Worm (Caenorhabditis elegans): ENCODE measurements around the gene K05F1.8.
"Not testable (repeated sequence)": the region's sequence is repeated elsewhere in the genome, so short reads cannot be mapped to it uniquely, and the experiment has no call there.

Gene K05F1.8

ce11 chrII:5774120-5774519, 25.3 kb downstream of the K05F1.8 start, which contains the start of the genes dmd-5 and F10C1.1:
Gene dmd-5 (minus strand): TSS chrII:5774220.
Gene F10C1.1 (plus strand): TSS chrII:5774229.
- TF ChIP-seq ama-1 (optimal IDR thresholded peaks at IDR 0.05), result no peak
- TF ChIP-seq flt-1 (GFP tag; IDR thresholded peaks at IDR 0.05), result no peak
- TF ChIP-seq tbx-11 (GFP tag; IDR thresholded peaks at IDR 0.05), result no peak
- TF ChIP-seq scrt-1 (GFP tag; IDR thresholded peaks at IDR 0.05), result no peak
- no peak for TF ChIP-seq hnd-1 (tag; optimal IDR thresholded peaks at IDR 0.05)
- TF ChIP-seq ets-7 (tag; optimal IDR thresholded peaks at IDR 0.05), result no peak
- TF ChIP-seq F13C5.2 (tag; optimal IDR thresholded peaks at IDR 0.05), result no peak
- no peak for TF ChIP-seq pes-1 (GFP tag; IDR thresholded peaks at IDR 0.05)
- TF ChIP-seq B0310.2 (tag; optimal IDR thresholded peaks at IDR 0.05), result no peak
- TF ChIP-seq ceh-13 (GFP tag; optimal IDR thresholded peaks at IDR 0.05), result no peak
- no peak for TF ChIP-seq hmg-4 (GFP tag; optimal IDR thresholded peaks at IDR 0.05)
- no peak for TF ChIP-seq tbx-37 (GFP tag; conservative IDR thresholded peaks at IDR 0.05)
- no peak for TF ChIP-seq ceh-36 (tag; optimal IDR thresholded peaks at IDR 0.05)
- TF ChIP-seq hmbx-1 (tag; optimal IDR thresholded peaks at IDR 0.05), result no peak
- TF ChIP-seq tra-4 (tag; optimal IDR thresholded peaks at IDR 0.05), result no peak
- TF ChIP-seq aly-1 (tag; optimal IDR thresholded peaks at IDR 0.05), result no peak
- TF ChIP-seq sea-1 (GFP tag; conservative IDR thresholded peaks at IDR 0.05), result no peak

- peak; percentile 59 for TF ChIP-seq hnd-1 (tag; optimal IDR thresholded peaks at IDR 0.05)
- no peak for TF ChIP-seq tra-4 (tag; optimal IDR thresholded peaks at IDR 0.05)
- peak; percentile 75 for TF ChIP-seq scrt-1 (GFP tag; IDR thresholded peaks at IDR 0.05)
- TF ChIP-seq hmg-4 (GFP tag; optimal IDR thresholded peaks at IDR 0.05), result peak; percentile 62
- no peak for TF ChIP-seq aly-1 (tag; optimal IDR thresholded peaks at IDR 0.05)
- peak; percentile 66 for TF ChIP-seq F13C5.2 (tag; optimal IDR thresholded peaks at IDR 0.05)
- no peak for TF ChIP-seq ets-7 (tag; optimal IDR thresholded peaks at IDR 0.05)
- TF ChIP-seq pes-1 (GFP tag; IDR thresholded peaks at IDR 0.05), result peak; percentile 78
- peak; percentile 56; the same call in 1 of the 2 replicates for TF ChIP-seq flt-1 (GFP tag; IDR thresholded peaks at IDR 0.05)
- TF ChIP-seq tbx-37 (GFP tag; conservative IDR thresholded peaks at IDR 0.05), result peak; percentile 64
- peak; percentile 89 for TF ChIP-seq ceh-36 (tag; optimal IDR thresholded peaks at IDR 0.05)
- TF ChIP-seq ama-1 (optimal IDR thresholded peaks at IDR 0.05), result no peak
- peak; percentile 78 for TF ChIP-seq tbx-11 (GFP tag; IDR thresholded peaks at IDR 0.05)
- peak; percentile 47 for TF ChIP-seq B0310.2 (tag; optimal IDR thresholded peaks at IDR 0.05)
- no peak for TF ChIP-seq hmbx-1 (tag; optimal IDR thresholded peaks at IDR 0.05)
- no peak for TF ChIP-seq sea-1 (GFP tag; conservative IDR thresholded peaks at IDR 0.05)
- TF ChIP-seq ceh-13 (GFP tag; optimal IDR thresholded peaks at IDR 0.05), result peak; percentile 38
These were observed 26.8 kb downstream of the K05F1.8 start for ce11 chrII:5772547-5773142.

ce11 chrII:5768274-5768820, 31.1 kb downstream of the K05F1.8 start:
- TF ChIP-seq ets-7 (tag; optimal IDR thresholded peaks at IDR 0.05) (no peak), ama-1 (optimal IDR thresholded peaks at IDR 0.05) (no peak), hmbx-1 (tag; optimal IDR thresholded peaks at IDR 0.05) (no peak), ceh-13 (GFP tag; optimal IDR thresholded peaks at IDR 0.05) (no peak), tra-4 (tag; optimal IDR thresholded peaks at IDR 0.05) (no peak)

ce11 chrII:5765318-5765717, 34.1 kb downstream of the K05F1.8 start, which contains the start of gene ifb-1:
Gene ifb-1 (plus strand): TSS chrII:5765618.
- TF ChIP-seq tbx-11 (GFP tag; IDR thresholded peaks at IDR 0.05) (no peak), tra-4 (tag; optimal IDR thresholded peaks at IDR 0.05) (no peak), flt-1 (GFP tag; IDR thresholded peaks at IDR 0.05) (no peak), B0310.2 (tag; optimal IDR thresholded peaks at IDR 0.05) (no peak), pes-1 (GFP tag; IDR thresholded peaks at IDR 0.05) (no peak), scrt-1 (GFP tag; IDR thresholded peaks at IDR 0.05) (no peak), hmg-4 (GFP tag; optimal IDR thresholded peaks at IDR 0.05) (no peak), ama-1 (optimal IDR thresholded peaks at IDR 0.05) (no peak), sea-1 (GFP tag; conservative IDR thresholded peaks at IDR 0.05) (no peak), ceh-13 (GFP tag; optimal IDR thresholded peaks at IDR 0.05) (no peak)

- not testable (repeated sequence) for TF ChIP-seq aly-1 (tag; optimal IDR thresholded peaks at IDR 0.05); tbx-37 (GFP tag; conservative IDR thresholded peaks at IDR 0.05); hnd-1 (tag; optimal IDR thresholded peaks at IDR 0.05)
These were observed 41.8 kb downstream of the K05F1.8 start, which contains the start of the genes F10C1.3 and F10C1.23 for ce11 chrII:5757656-5758055. Gene F10C1.3 (minus strand): TSS chrII:5757756. Gene F10C1.23 (plus strand): TSS chrII:5758040.

ce11 chrII:5754168-5754567, 45.3 kb downstream of the K05F1.8 start, which contains the start of gene F10C1.8:
Gene F10C1.8 (plus strand): TSS chrII:5754468.
- TF ChIP-seq ets-7 (tag; optimal IDR thresholded peaks at IDR 0.05) (no peak), ceh-36 (tag; optimal IDR thresholded peaks at IDR 0.05) (no peak), tbx-11 (GFP tag; IDR thresholded peaks at IDR 0.05) (no peak), hnd-1 (tag; optimal IDR thresholded peaks at IDR 0.05) (no peak), ama-1 (optimal IDR thresholded peaks at IDR 0.05) (no peak), pes-1 (GFP tag; IDR thresholded peaks at IDR 0.05) (no peak), hmbx-1 (tag; optimal IDR thresholded peaks at IDR 0.05) (no peak), scrt-1 (GFP tag; IDR thresholded peaks at IDR 0.05) (no peak), tra-4 (tag; optimal IDR thresholded peaks at IDR 0.05) (no peak), aly-1 (tag; optimal IDR thresholded peaks at IDR 0.05) (no peak), sea-1 (GFP tag; conservative IDR thresholded peaks at IDR 0.05) (no peak), ceh-13 (GFP tag; optimal IDR thresholded peaks at IDR 0.05) (no peak), tbx-37 (GFP tag; conservative IDR thresholded peaks at IDR 0.05) (no peak)

- no peak for TF ChIP-seq tra-4 (tag; optimal IDR thresholded peaks at IDR 0.05)
- no peak for TF ChIP-seq F13C5.2 (tag; optimal IDR thresholded peaks at IDR 0.05)
- TF ChIP-seq hmg-4 (GFP tag; optimal IDR thresholded peaks at IDR 0.05), result no peak
These were observed 48.1 kb downstream of the K05F1.8 start for ce11 chrII:5751353-5751752.
